Fruit fly (Drosophila melanogaster) whole organism, prepupa: ENCODE data around the gene bru1.

ENCODE experiments used
- CG10669 ChIP-seq: fragments of 200-800 bp; sonication (Bioruptor generic); optimal IDR thresholded peaks from 3 replicates; lab custom pipeline; 2018; ENCODE audit warnings: missing biosample characterization, mild to moderate bottlenecking, missing genetic modification characterization, moderate library complexity
- CG11294 ChIP-seq: fragments of 200-800 bp; sonication (Bioruptor generic); IDR thresholded peaks from 2 replicates; pipeline ENCODE4 v1.3.6; 2022; ENCODE audit warnings: missing biosample characterization, missing genetic modification characterization
- CG11762 ChIP-seq: fragments of 200-800 bp; sonication (Bioruptor generic); optimal IDR thresholded peaks from 3 replicates; lab custom pipeline; 2016; ENCODE audit warnings: missing biosample characterization, missing genetic modification characterization; ENCODE audit not compliant: insufficient read depth
- CG11902 ChIP-seq: fragments of 200-800 bp; sonication (Bioruptor generic); optimal IDR thresholded peaks from 3 replicates; lab custom pipeline; 2016; ENCODE audit warnings: missing biosample characterization, missing genetic modification characterization
- CG15336 ChIP-seq: fragments of 200-800 bp; sonication (Bioruptor generic); IDR thresholded peaks from 2 replicates; pipeline ENCODE4 v1.3.6; 2022; ENCODE audit warnings: missing biosample characterization, missing genetic modification characterization
- CG1621 ChIP-seq: fragments of 200-800 bp; sonication (Bioruptor generic); optimal IDR thresholded peaks from 3 replicates; lab custom pipeline; 2018; ENCODE audit warnings: missing biosample characterization, mild to moderate bottlenecking, missing genetic modification characterization
- CG3032 ChIP-seq: fragments of 200-800 bp; optimal IDR thresholded peaks from 2 replicates; lab custom pipeline; 2019; ENCODE audit warnings: missing biosample characterization, mild to moderate bottlenecking, missing genetic modification characterization, moderate library complexity
- CG31627 ChIP-seq: fragments of 200-800 bp; sonication (Bioruptor generic); optimal IDR thresholded peaks from 3 replicates; lab custom pipeline; 2016; ENCODE audit warnings: missing biosample characterization, missing genetic modification characterization
- CG32006 ChIP-seq: fragments of 200-800 bp; sonication (Bioruptor generic); optimal IDR thresholded peaks from 3 replicates; lab custom pipeline; 2017; ENCODE audit warnings: missing biosample characterization, mild to moderate bottlenecking, missing genetic modification characterization
- CG34406 ChIP-seq: fragments of 200-800 bp; sonication (Bioruptor generic); optimal IDR thresholded peaks from 3 replicates; lab custom pipeline; 2016; ENCODE audit warnings: missing biosample characterization, missing genetic modification characterization
- CG3919 ChIP-seq: fragments of 200-800 bp; sonication (Bioruptor generic); optimal IDR thresholded peaks from 3 replicates; lab custom pipeline; 2016; ENCODE audit warnings: missing biosample characterization, missing genetic modification characterization
- CG4318 ChIP-seq: fragments of 200-800 bp; sonication (Bioruptor generic); optimal IDR thresholded peaks from 3 replicates; lab custom pipeline; 2017; ENCODE audit warnings: missing biosample characterization, mild to moderate bottlenecking, missing genetic modification characterization
- CG6163 ChIP-seq: fragments of 200-800 bp; sonication (Bioruptor generic); IDR thresholded peaks from 3 replicates; pipeline ENCODE4 v1.3.6; 2022; ENCODE audit warnings: missing biosample characterization, missing genetic modification characterization
- CG6276 ChIP-seq: fragments of 200-800 bp; sonication (Bioruptor generic); optimal IDR thresholded peaks from 2 replicates; lab custom pipeline; 2017; ENCODE audit warnings: missing biosample characterization, mild to moderate bottlenecking, missing genetic modification characterization
- CG6792 ChIP-seq: fragments of 200-800 bp; sonication (Bioruptor generic); optimal IDR thresholded peaks from 3 replicates; lab custom pipeline; 2016; ENCODE audit warnings: missing biosample characterization, missing genetic modification characterization
- CG6808 ChIP-seq: fragments of 200-800 bp; sonication (Bioruptor generic); optimal IDR thresholded peaks from 3 replicates; lab custom pipeline; 2017; ENCODE audit warnings: missing biosample characterization, missing genetic modification characterization, mild to moderate bottlenecking, moderate library complexity, missing genetic modification reagents
- CG6854 ChIP-seq: fragments of 200-800 bp; sonication (Bioruptor generic); optimal IDR thresholded peaks from 2 replicates; lab custom pipeline; 2017; ENCODE audit warnings: missing biosample characterization, mild to moderate bottlenecking, missing genetic modification characterization
- CG7368 ChIP-seq: fragments of 200-800 bp; sonication (Bioruptor generic); optimal IDR thresholded peaks from 3 replicates; lab custom pipeline; 2016; ENCODE audit warnings: missing biosample characterization, missing genetic modification characterization
- CG8119 ChIP-seq: fragments of 200-800 bp; sonication (Bioruptor generic); IDR thresholded peaks from 3 replicates; pipeline ENCODE4 v1.3.6; 2022; ENCODE audit warnings: missing biosample characterization, missing genetic modification characterization
- CG8632 ChIP-seq: fragments of 200-800 bp; sonication (Bioruptor generic); optimal IDR thresholded peaks from 3 replicates; lab custom pipeline; 2016; ENCODE audit warnings: missing biosample characterization, missing genetic modification characterization
- CG9139 ChIP-seq: fragments of 200-800 bp; sonication (Bioruptor generic); optimal IDR thresholded peaks from 3 replicates; lab custom pipeline; 2017; ENCODE audit warnings: missing biosample characterization, mild to moderate bottlenecking, missing genetic modification characterization
- Eip75B ChIP-seq: fragments of 200-800 bp; sonication (Bioruptor generic); optimal IDR thresholded peaks from 3 replicates; lab custom pipeline; 2016; ENCODE audit warnings: missing biosample characterization, missing genetic modification characterization
- Eip78C ChIP-seq: fragments of 200-800 bp; sonication (Bioruptor generic); peaks from one replicate; lab custom pipeline; 2016; ENCODE audit warnings: missing biosample characterization, missing genetic modification characterization
- Eip93F ChIP-seq: fragments of 200-800 bp; sonication (Bioruptor generic); optimal IDR thresholded peaks from 2 replicates; lab custom pipeline; 2016; ENCODE audit warnings: missing biosample characterization, mild to moderate bottlenecking, missing genetic modification characterization
- Ets21C ChIP-seq: fragments of 200-800 bp; sonication (Bioruptor generic); optimal IDR thresholded peaks from 3 replicates; lab custom pipeline; 2016; ENCODE audit warnings: missing biosample characterization, missing genetic modification characterization
- Ets96B ChIP-seq: fragments of 200-800 bp; optimal IDR thresholded peaks from 2 replicates; lab custom pipeline; 2019; ENCODE audit warnings: missing biosample characterization, mild to moderate bottlenecking, missing genetic modification characterization, moderate library complexity
- Gug ChIP-seq: fragments of 200-800 bp; sonication (Bioruptor generic); IDR thresholded peaks from 2 replicates; pipeline ENCODE4 v1.3.6; 2022; ENCODE audit warnings: missing biosample characterization, missing genetic modification characterization
- Hr38 ChIP-seq: sonication (Bioruptor generic); optimal IDR thresholded peaks from 2 replicates; lab custom pipeline; 2016; ENCODE audit warnings: missing biosample characterization, missing genetic modification characterization
- Hr39 ChIP-seq: fragments of 200-800 bp; sonication (Bioruptor generic); optimal IDR thresholded peaks from 2 replicates; lab custom pipeline; 2016; ENCODE audit warnings: missing biosample characterization, missing genetic modification characterization
- Hr4 ChIP-seq: fragments of 200-800 bp; sonication (Bioruptor generic); optimal IDR thresholded peaks from 3 replicates; lab custom pipeline; 2016; ENCODE audit warnings: missing biosample characterization, missing genetic modification characterization
- Lpt ChIP-seq: fragments of 200-800 bp; sonication (Bioruptor generic); optimal IDR thresholded peaks from 3 replicates; lab custom pipeline; 2016; ENCODE audit warnings: missing biosample characterization, missing genetic modification characterization
- Met ChIP-seq: fragments of 200-800 bp; sonication (Bioruptor generic); optimal IDR thresholded peaks from 3 replicates; lab custom pipeline; 2016; ENCODE audit warnings: missing biosample characterization, missing genetic modification characterization
- OdsH ChIP-seq: fragments of 200-800 bp; sonication (Bioruptor generic); optimal IDR thresholded peaks from 3 replicates; lab custom pipeline; 2016; ENCODE audit warnings: missing biosample characterization, missing genetic modification characterization
- Smox ChIP-seq: fragments of 200-800 bp; sonication (Bioruptor generic); optimal IDR thresholded peaks from 3 replicates; lab custom pipeline; 2016; ENCODE audit warnings: missing biosample characterization, missing genetic modification characterization
- Sox102F ChIP-seq: fragments of 200-800 bp; sonication (Bioruptor generic); optimal IDR thresholded peaks from 2 replicates; lab custom pipeline; 2016; ENCODE audit warnings: missing biosample characterization, mild to moderate bottlenecking, missing genetic modification characterization
- Sox14 ChIP-seq: fragments of 200-800 bp; sonication (Bioruptor generic); optimal IDR thresholded peaks from 3 replicates; lab custom pipeline; 2016; ENCODE audit warnings: missing biosample characterization, missing genetic modification characterization
- Sox15 ChIP-seq: fragments of 200-800 bp; sonication (Bioruptor generic); optimal IDR thresholded peaks from 3 replicates; lab custom pipeline; 2016; ENCODE audit warnings: missing biosample characterization, missing genetic modification characterization
- achi ChIP-seq: fragments of 200-800 bp; sonication (Bioruptor generic); optimal IDR thresholded peaks from 3 replicates; lab custom pipeline; 2016; ENCODE audit warnings: missing biosample characterization, missing genetic modification characterization
- acj6 ChIP-seq: fragments of 200-800 bp; sonication (Bioruptor generic); optimal IDR thresholded peaks from 3 replicates; lab custom pipeline; 2016; ENCODE audit warnings: missing biosample characterization, missing genetic modification characterization
- cyc ChIP-seq: fragments of 200-800 bp; sonication (Bioruptor generic); optimal IDR thresholded peaks from 3 replicates; lab custom pipeline; 2016; ENCODE audit warnings: missing biosample characterization, missing genetic modification characterization
- dac ChIP-seq: fragments of 200-800 bp; sonication (Bioruptor generic); optimal IDR thresholded peaks from 2 replicates; lab custom pipeline; 2017; ENCODE audit warnings: missing biosample characterization, mild to moderate bottlenecking, missing genetic modification characterization
- dsx ChIP-seq: fragments of 200-800 bp; optimal IDR thresholded peaks from 3 replicates; lab custom pipeline; 2019; ENCODE audit warnings: missing biosample characterization, mild to moderate bottlenecking, missing genetic modification characterization, moderate library complexity; ENCODE audit not compliant: poor library complexity, severe bottlenecking
- eg ChIP-seq: fragments of 200-800 bp; sonication (Bioruptor generic); IDR thresholded peaks from 3 replicates; pipeline ENCODE4 v1.3.6; 2022; ENCODE audit warnings: missing biosample characterization, missing genetic modification characterization
- esn ChIP-seq: fragments of 200-800 bp; sonication (Bioruptor generic); optimal IDR thresholded peaks from 2 replicates; lab custom pipeline; 2016; ENCODE audit warnings: missing biosample characterization, mild to moderate bottlenecking, missing genetic modification characterization, moderate library complexity
- fd59A ChIP-seq: fragments of 200-800 bp; sonication (Bioruptor generic); optimal IDR thresholded peaks from 2 replicates; lab custom pipeline; 2017; ENCODE audit warnings: missing biosample characterization, mild to moderate bottlenecking, missing genetic modification characterization, missing genetic modification reagents
- fd85E ChIP-seq: fragments of 200-800 bp; sonication (Bioruptor generic); optimal IDR thresholded peaks from 3 replicates; lab custom pipeline; 2016; ENCODE audit warnings: missing biosample characterization, missing genetic modification characterization
- fkh ChIP-seq: fragments of 200-800 bp; sonication (Bioruptor generic); optimal IDR thresholded peaks from 3 replicates; lab custom pipeline; 2017; ENCODE audit warnings: missing biosample characterization, mild to moderate bottlenecking, missing genetic modification characterization, moderate library complexity
- net ChIP-seq: fragments of 200-800 bp; sonication (Bioruptor generic); optimal IDR thresholded peaks from 3 replicates; lab custom pipeline; 2016; ENCODE audit warnings: missing biosample characterization, missing genetic modification characterization
- pdm3 ChIP-seq: fragments of 200-800 bp; sonication (Bioruptor generic); optimal IDR thresholded peaks from 3 replicates; lab custom pipeline; 2016; ENCODE audit warnings: missing biosample characterization, missing genetic modification characterization
- ss ChIP-seq, 2 experiments: fragments of 200-800 bp; sonication (Bioruptor generic); optimal IDR thresholded peaks; 2 replicates in 1 of 2; 3 replicates in 1 of 2; lab custom pipeline; 2017 to 2018; ENCODE audit warnings: mild to moderate bottlenecking in 2 of 2, missing biosample characterization in 2 of 2, missing genetic modification characterization in 2 of 2, moderate library complexity in 1 of 2
- svp ChIP-seq: fragments of 200-800 bp; sonication (Bioruptor generic); peaks from one replicate; lab custom pipeline; 2016; ENCODE audit warnings: missing biosample characterization, missing genetic modification characterization
- topi ChIP-seq: fragments of 200-800 bp; sonication (Bioruptor generic); optimal IDR thresholded peaks from 3 replicates; lab custom pipeline; 2016; ENCODE audit warnings: missing biosample characterization, missing genetic modification characterization
- vri ChIP-seq: fragments of 200-800 bp; sonication (Bioruptor generic); optimal IDR thresholded peaks from 3 replicates; lab custom pipeline; 2016; ENCODE audit warnings: missing biosample characterization, mild to moderate bottlenecking, missing genetic modification characterization

Gene bru1

DNA sequence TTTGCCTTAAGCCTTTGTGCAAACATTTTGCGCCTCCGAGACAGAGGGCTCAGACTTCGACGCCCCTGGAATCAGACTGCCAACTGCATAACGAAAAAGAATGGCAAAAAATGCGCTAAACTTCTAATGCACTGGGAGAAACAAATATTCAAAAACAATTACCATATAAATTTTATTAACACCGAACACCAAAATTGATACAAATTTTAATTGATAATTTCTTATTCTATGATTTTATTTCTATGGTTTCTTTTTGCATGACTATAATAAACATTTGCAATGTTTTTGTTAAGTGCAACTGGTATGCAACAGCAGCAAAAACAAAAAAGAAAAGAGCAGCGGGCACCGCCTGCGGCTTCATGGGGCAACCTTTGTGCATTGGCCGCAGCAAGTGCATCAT, 18.2 kb downstream of the bru1 start:
- peak; percentile 6 for TF ChIP-seq vri (GFP tag; lab: Kevin White, UChicago)
- TF ChIP-seq CG34406 (GFP tag; lab: Kevin White, UChicago): no peak
- TF ChIP-seq CG9139 (GFP tag; lab: Kevin White, UChicago): no peak
- 0 out of 2 replicates have a peak, but pooled peaks have one; percentile 25 for TF ChIP-seq CG15336 (GFP tag; lab: Robert Waterston, UW)
- TF ChIP-seq Eip93F: no peak
- peak; percentile 53 for TF ChIP-seq Met (GFP tag; lab: Kevin White, UChicago)
- no peak for TF ChIP-seq fkh (GFP tag; lab: Kevin White, UChicago)
- peak; percentile 51 for TF ChIP-seq Smox (GFP tag; lab: Kevin White, UChicago)
- TF ChIP-seq Hr4 (GFP tag; lab: Kevin White, UChicago): no peak
- peak; percentile 34 for TF ChIP-seq Sox102F
- TF ChIP-seq CG10669: peak; percentile 35
- peak; percentile 21 for TF ChIP-seq CG6792 (GFP tag; lab: Kevin White, UChicago)
- TF ChIP-seq acj6: peak; percentile 31
- TF ChIP-seq OdsH (GFP tag; lab: Kevin White, UChicago): peak; percentile 13
- TF ChIP-seq fd85E (GFP tag; lab: Kevin White, UChicago): no peak
- no peak for TF ChIP-seq CG11902
- no peak for TF ChIP-seq CG3919 (GFP tag; lab: Kevin White, UChicago)
- TF ChIP-seq CG31627: peak; percentile 24
- TF ChIP-seq pdm3 (GFP tag; lab: Kevin White, UChicago): peak; percentile 41
- peak; percentile 68 for TF ChIP-seq Eip78C
- peak; percentile 7 for TF ChIP-seq Hr39
- TF ChIP-seq Hr38 (GFP tag; lab: Kevin White, UChicago): no peak
- TF ChIP-seq Ets21C (GFP tag; lab: Kevin White, UChicago): no peak
- no peak for TF ChIP-seq Gug (GFP tag; lab: Robert Waterston, UW)
- TF ChIP-seq CG6808: no peak
- peak; percentile 40 for TF ChIP-seq topi (GFP tag; lab: Kevin White, UChicago)
- no peak for TF ChIP-seq net
- peak; percentile 28 for TF ChIP-seq CG3032 (tag; lab: Kevin White, UChicago)
- peak; percentile 44 for TF ChIP-seq Sox14 (GFP tag; lab: Kevin White, UChicago)
- no peak for TF ChIP-seq dac (GFP tag; lab: Kevin White, UChicago)
- TF ChIP-seq CG6163 (GFP tag; lab: Robert Waterston, UW): 0 out of 3 replicates have a peak, but pooled peaks have one; percentile 40
- no peak for TF ChIP-seq CG7368 (GFP tag; lab: Kevin White, UChicago)
- peak; percentile 14 for TF ChIP-seq achi (GFP tag; lab: Kevin White, UChicago)
- TF ChIP-seq svp (GFP tag; lab: Kevin White, UChicago): peak; percentile 80
- TF ChIP-seq CG11294: no peak
- no peak for TF ChIP-seq Lpt
- TF ChIP-seq CG11762 (GFP tag; lab: Kevin White, UChicago): no peak
- TF ChIP-seq eg: no peak
- TF ChIP-seq CG6276 (GFP tag; lab: Kevin White, UChicago): no peak
- TF ChIP-seq fd59A (GFP tag; lab: Kevin White, UChicago): peak; percentile 2
- TF ChIP-seq Ets96B (tag; lab: Kevin White, UChicago): peak; percentile 43
- TF ChIP-seq dsx (GFP tag; lab: Kevin White, UChicago): peak; percentile 35
- TF ChIP-seq cyc (GFP tag; lab: Kevin White, UChicago): no peak
- no peak for TF ChIP-seq Sox15
- peak; percentile 64 for TF ChIP-seq esn (GFP tag; lab: Kevin White, UChicago)
- TF ChIP-seq Eip75B: peak; percentile 35
- peak; percentile 29 for TF ChIP-seq CG32006 (GFP tag; lab: Kevin White, UChicago)
- no peak for TF ChIP-seq CG8632
- TF ChIP-seq CG1621 (tag; lab: Kevin White, UChicago): peak; percentile 7
- no peak for TF ChIP-seq CG8119 (GFP tag; lab: Robert Waterston, UW)
- peak in 1 of 2 experiments; percentile 16 for TF ChIP-seq ss (GFP tag; optimal IDR thresholded peaks at IDR 0.05; lab: Kevin White, UChicago)
- no peak for TF ChIP-seq CG6854 (GFP tag; lab: Kevin White, UChicago)
- TF ChIP-seq CG4318 (GFP tag; lab: Kevin White, UChicago): no peak
